Worm (Caenorhabditis elegans): Measurements from ENCODE around the gene ceh-91.

ceh-91 gene

DNA sequence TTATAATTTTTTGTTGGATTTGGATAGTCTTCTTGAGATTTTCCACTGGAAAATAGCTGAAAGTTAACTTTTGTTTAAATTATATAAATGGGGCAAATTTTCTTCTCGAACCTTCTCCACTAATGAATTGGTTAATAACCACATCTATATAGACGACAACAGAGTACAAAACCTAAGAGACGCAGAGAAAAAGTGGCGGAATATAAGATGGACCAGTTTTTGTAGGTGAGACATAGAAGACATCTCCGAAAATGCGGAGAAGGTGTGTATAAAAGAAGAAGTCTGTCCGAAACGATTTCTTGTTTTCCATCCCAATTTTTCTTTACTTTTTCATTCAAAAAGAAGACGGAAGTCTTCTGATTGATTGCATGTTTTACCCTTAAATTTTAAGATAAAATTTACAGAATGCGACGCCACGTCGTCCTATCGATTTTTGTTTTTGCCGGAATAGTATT is 8.3 kb downstream of the ceh-91 start, which contains the start of gene gly-8:
Gene gly-8, plus strand, starts transcription at position 405 of the 455 bp plus-strand sequence.
- no peak for TF ChIP-seq unc-62 (GFP tag; optimal IDR thresholded peaks at IDR 0.05)

DNA sequence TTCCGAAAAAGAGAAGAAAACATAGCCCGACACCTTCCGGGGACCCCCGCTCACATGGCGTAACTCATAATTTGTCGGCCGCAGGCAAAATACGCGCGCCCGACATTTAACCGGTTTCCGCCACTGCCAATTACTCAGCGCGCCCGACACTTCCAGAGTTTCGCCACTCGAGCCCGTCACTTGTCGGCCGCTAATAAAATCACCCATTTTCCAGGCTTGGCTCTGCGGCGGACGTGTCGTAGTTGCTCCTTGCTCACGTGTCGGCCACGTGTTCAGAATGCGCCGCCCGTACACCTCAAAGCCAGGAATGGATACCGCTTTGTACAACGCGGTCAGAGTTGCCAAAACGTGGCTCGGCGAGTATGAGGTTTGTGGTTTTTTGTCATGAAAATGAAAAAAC is 11.1 kb downstream of the ceh-91 start:
- TF ChIP-seq unc-62 (GFP tag; optimal IDR thresholded peaks at IDR 0.05), result no peak

DNA sequence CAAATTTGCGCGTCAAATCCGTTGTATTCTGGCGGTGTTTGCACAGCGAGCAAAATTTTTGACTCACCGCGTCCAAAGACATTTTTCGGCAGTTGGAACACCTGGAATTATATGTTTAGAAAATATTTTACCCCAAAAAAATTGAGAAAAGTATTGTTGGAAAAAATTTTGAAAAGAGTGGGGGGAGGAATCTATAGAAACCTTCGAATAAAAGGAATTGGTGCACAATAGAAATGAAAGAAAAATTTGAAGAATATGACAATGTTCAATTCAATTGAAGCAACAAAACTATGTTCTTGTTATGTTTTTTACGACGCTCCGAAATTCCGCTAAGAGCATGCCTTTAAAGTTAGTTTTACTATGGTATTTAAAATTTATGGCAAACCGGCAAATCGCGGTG is 12.8 kb downstream of the ceh-91 start, which contains the start of gene Y66A7A.7:
Gene Y66A7A.7, minus strand, starts transcription at position 101 of the 400 bp plus-strand sequence.
- TF ChIP-seq unc-62 (GFP tag; optimal IDR thresholded peaks at IDR 0.05), result no peak

DNA sequence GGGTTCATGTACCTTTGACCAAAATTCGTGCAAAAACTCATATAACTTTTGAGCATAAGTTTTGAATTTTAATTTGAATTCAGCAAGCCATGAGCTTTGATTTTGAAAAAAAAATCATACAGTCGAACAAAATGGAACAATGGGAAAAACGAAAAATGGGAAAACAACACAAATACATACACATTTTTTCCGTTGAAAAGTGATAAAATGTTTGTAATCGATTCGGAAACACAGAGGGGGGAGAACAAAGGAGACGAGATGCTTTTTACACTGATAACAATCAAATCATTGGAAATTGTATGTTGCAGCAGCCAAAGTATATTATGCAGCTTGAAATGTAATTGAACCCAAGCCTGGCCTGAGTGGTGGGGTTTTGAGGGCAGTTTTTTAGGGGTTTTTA is 14.6 kb downstream of the ceh-91 start:
- no peak for TF ChIP-seq unc-62 (GFP tag; optimal IDR thresholded peaks at IDR 0.05)

DNA sequence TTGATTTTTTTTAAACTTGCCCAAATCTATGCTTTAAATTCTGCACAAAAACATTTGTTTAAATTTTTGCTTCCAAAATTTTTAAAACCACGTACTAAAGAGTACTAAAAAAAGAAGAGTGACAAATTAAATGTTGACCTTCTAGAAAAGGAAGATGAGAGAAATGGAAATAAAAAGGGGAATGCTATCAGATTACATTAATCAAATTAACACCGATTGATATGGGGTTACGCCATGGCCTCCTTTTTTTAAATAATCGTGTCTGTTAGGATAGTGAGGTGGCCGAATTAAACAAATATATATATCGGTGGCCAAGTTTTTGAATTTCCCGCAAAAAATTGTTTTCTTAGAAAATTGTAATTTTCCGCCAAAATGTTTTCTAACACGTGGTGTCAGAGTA is 15.8 kb downstream of the ceh-91 start:
- TF ChIP-seq unc-62 (GFP tag; optimal IDR thresholded peaks at IDR 0.05), result no peak

DNA sequence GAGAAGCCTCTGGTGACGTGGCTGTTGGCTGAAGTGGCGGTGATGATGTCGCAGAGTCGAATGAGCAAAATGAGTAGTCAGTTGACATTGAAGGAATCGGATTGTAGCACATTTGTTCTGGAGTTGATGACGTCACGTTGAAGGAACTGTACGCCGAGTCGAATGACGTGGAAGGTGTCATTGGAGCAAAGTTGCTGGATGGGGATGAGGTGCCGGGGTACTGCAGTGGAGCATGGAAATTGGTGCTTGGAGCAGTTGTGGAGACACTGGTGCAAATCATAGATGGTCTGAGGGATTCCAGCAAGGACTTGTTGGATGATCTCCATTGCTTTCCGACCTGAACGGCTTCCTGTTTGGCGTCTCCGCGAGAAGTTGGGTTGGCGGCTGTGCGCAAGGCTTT is 16.9 kb downstream of the ceh-91 start:
- no peak for TF ChIP-seq unc-62 (GFP tag; optimal IDR thresholded peaks at IDR 0.05)

DNA sequence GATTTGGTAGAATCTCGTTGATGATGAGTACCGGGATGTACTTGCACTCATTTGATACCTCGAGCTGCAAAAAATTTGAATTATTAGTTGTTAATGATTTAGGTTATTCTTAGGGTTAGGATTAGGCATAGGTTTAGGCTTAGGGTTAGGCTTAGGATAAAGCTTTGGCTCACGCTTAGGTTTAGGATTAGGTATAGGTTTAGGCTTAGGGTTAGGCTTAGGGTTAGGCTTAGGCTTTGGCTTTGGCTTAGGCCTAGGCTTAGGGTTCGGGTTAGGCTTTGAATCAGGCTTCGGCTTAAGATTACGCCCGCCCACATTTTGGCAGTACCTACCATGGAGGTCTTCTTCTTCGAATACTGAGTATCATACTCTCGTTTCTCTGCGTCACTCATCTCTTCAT is 18.5 kb downstream of the ceh-91 start:
- no peak for TF ChIP-seq unc-62 (GFP tag; optimal IDR thresholded peaks at IDR 0.05)

DNA sequence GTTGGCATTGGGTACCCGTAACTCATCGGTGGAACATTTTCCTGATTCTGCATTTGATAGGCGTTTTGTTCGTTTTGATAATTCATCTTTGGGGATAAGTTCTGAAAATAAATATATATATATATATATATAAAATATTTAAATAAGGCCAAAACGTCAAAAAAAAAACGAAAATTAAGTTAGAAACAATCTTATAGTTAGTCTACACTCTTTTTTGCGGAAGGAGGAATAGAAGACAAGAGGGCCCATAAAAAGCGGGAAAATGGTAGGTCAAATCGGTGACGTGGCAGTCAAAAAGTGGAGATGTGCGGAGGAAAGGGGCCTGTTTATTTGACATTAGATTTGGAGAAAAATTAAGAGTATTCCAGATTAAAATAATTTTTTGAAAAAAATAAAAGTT is 20.2 kb downstream of the ceh-91 start, which contains the start of gene tbx-33:
Gene tbx-33, minus strand, starts transcription at position 101 of the 400 bp plus-strand sequence.
- TF ChIP-seq unc-62 (GFP tag; optimal IDR thresholded peaks at IDR 0.05), result no peak

DNA sequence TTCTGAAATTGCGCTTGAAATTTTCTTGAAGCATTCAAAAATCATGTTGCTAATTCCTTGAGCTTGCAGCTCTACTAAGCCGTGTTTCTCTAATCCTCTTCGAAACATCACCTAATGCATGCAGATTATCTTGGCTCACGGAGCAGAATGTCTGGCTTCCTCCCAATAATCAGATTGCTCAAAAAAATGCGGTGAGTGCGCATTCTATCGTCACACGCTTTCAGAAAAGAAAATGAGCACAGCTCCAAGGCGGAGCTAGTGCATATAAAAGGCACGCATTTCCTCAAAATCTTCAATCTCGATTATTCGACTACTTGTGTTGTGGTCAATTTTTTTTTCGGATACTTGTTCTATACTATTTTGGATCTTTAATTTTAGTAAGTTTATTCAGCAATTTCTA is 24.8 kb downstream of the ceh-91 start:
- no peak for TF ChIP-seq unc-62 (GFP tag; optimal IDR thresholded peaks at IDR 0.05)

DNA sequence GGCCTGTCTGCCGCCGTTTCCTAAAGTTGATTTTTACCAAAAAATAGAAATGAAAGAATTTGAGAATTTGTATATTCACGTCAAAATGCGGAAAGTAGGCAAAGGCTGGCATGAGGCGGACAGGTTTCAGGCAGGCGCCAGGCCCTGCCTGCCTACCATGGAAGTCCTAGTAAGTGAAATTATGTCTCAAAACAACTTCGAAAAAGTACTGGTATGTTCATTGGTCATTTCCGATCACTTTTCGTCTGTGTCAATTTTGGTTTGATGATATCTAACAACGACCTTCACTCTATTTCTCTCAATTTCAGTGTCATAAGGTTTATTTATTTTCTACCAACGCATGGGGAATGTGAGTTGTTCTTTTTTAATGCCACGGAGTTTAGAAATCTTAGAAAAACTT is 33.6 kb downstream of the ceh-91 start, which contains the start of gene faah-6:
Gene faah-6, plus strand, starts transcription at position 301 of the 400 bp plus-strand sequence.
- no peak for TF ChIP-seq unc-62 (GFP tag; optimal IDR thresholded peaks at IDR 0.05)

DNA sequence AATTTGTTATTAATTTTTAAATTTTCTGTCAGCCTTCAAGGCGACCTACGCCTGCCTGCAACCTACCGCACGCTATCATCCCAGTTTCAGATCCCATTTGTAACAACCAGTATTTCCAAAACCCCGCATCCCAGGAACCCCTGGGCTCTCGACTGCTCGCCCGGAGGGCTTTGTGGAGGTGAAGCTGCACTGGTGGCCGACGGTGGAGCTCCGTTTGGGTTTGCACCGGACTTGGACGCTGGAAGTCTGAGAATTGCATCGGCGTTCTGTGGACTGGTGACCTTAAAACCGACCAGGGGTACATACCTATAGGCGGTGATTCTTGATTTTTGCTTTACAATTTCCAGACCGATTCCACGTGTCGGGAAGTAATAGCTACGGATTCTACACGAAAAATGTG is 34.9 kb downstream of the ceh-91 start:
- no peak for TF ChIP-seq unc-62 (GFP tag; optimal IDR thresholded peaks at IDR 0.05)

DNA sequence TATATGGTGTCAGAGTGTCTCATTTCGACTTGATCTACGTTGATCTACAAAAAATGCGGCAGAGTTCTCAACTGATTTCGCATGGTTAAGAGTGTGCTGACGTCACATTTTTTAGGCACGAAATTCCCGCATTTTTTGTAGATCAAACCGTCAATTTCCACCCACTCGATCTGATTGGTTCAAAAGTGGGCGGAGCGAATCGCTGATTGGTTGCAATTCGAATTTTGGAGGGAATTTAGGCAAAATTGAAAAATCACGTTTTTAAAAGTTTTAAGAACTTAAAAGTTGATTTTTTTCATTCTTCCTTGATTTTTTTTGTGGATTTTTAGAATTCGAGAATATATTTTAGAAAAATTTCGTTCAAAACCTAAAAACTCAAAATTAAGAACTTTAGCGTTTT is 39.8 kb downstream of the ceh-91 start:
- TF ChIP-seq unc-62 (GFP tag; optimal IDR thresholded peaks at IDR 0.05), result no peak

DNA sequence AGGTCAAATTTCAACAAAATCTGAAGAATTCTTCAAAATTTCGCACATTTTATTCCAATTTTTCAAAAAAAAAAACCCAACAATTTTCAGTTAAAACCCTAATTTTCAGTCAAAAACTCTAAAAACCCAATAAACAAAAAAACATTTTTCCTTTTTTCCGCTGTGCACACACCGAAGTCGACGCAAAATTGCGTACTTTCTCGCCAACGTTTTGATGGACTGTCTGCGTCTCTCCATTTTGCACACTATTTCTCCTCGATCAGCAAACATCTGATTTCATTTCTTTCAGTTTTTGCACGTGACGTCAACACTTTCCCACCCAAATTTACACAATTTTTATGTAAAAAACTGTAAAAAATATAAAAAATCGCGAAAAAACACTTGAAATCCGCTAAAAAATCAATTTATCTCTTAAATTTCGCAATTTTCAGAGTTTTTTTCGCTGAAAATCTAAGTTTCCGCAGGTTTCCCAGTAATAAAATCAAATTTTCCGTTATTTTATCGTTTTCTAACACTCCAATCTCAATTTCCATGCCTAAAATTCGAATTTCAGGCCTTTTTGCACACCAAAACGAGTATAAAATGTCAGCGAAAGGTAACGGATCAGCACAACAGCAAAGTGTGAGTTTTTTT is 40.8 kb downstream of the ceh-91 start, which contains the start of gene crh-1:
Gene crh-1, plus strand, starts transcription at position 583 of the 633 bp plus-strand sequence.
- TF ChIP-seq unc-62 (GFP tag; optimal IDR thresholded peaks at IDR 0.05), result no peak

DNA sequence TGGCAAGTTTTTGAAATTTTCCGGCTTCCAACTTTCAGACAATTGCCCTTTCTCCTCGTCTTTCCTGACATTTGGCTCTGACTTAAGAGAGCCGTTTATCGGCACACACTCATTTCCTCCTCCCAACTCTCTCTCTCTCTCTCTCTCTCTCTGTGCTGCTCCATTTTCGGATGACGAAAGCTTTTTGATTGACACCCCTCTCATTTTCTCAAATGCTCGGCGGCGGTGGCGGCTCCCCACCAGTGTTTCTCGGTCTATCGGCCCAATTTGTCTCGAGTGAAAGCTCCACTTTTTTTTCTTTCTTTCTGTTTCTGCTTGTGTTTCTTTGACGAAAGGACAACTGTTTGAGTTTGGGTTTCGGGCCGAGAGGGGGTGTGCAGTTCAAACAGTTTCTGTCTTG is 43.3 kb downstream of the ceh-91 start:
- no peak for TF ChIP-seq unc-62 (GFP tag; optimal IDR thresholded peaks at IDR 0.05)

DNA sequence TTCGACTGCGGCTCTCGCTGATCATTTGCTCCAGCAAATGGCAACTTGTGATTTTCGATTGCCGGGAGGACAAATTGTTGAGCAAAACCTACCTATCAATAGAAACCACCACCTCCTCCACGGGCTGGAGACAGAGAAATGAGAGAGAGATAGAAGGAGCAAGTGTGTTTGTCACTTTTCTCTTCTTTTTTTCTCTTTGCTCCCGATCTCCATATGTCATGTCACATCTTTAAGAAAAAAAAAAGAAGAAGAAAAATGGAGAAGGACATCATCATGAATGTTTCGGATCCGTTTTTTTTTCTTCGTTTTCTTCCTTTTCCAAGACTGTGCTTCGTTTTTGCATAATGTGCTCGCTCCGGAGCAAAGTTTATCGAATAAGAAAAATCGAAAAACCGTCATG is 44.2 kb downstream of the ceh-91 start:
- no peak for TF ChIP-seq unc-62 (GFP tag; optimal IDR thresholded peaks at IDR 0.05)

DNA sequence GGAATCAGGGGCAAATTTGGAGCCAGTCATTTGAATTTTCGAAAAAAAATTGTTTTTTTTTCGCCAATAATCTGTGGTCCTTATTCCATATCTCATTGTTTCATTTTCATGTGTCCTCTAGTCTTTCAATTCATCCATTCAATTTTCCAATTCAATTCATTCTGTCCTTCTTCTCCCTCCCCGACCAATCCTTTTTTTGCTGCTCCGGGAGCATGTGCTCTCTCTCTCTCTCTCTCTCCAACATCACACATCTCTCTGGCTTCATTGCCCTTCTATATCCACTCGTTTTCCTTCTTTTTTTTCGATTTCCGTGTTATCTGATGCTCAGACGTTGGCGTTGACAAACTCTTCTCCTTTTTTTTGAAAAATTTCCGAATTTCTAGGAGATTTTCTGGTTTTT is 46.9 kb downstream of the ceh-91 start:
- no peak for TF ChIP-seq unc-62 (GFP tag; optimal IDR thresholded peaks at IDR 0.05)

DNA sequence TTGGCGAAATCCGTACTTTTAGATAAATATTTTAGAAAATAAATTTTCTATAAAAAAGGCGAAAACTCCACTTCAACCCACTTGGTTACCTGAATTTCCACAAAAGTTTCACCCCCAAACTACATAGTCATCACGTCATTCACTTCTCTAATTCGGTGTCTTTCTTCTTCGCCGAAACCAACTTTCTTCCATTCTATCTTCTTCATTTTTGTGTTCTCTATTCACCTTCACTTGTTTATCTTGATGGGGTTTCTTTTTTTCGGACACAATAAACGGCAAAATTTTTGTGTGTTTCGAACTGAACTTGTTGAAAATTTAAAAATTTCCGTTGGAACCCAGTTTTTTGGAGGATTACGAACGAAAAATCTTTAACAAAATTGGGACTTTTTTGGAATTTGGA is 50.3 kb downstream of the ceh-91 start:
- no peak for TF ChIP-seq unc-62 (GFP tag; optimal IDR thresholded peaks at IDR 0.05)

DNA sequence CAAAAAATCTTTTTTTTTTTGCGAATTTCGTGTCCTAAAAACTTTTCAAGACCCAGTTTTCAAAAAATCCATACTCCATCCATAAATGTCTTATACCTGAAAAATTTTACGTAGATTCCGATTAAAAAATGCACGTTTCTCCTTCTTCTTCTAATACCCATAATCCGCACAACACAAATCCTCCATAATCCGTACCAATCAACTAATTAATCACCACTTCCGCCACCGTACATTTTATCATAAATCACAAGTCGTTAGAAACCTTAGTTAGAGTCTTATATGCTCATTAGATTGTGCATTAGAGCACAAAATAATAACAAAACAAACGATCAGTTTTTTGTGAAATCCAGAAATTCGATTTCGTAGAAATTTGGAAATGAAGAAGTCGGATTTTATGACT is 52.5 kb downstream of the ceh-91 start:
- TF ChIP-seq unc-62 (GFP tag; optimal IDR thresholded peaks at IDR 0.05), result no peak
